Fruit fly (Drosophila melanogaster) ovary, adult (tissue): ENCODE measurements around the gene Pld3.

Experiments
- CG17801 ChIP-seq: fragments of 200-800 bp; optimal IDR thresholded peaks from 2 replicates; lab custom pipeline; 2019; ENCODE audit warnings: missing biosample characterization, mild to moderate bottlenecking, missing genetic modification characterization, moderate library complexity; ENCODE audit not compliant: partially characterized antibody

Pld3 gene

dm6 chr2L:21166422-21166821 is 7.8 kb downstream of the Pld3 start:
- peak; percentile 47 for TF ChIP-seq CG17801

DNA sequence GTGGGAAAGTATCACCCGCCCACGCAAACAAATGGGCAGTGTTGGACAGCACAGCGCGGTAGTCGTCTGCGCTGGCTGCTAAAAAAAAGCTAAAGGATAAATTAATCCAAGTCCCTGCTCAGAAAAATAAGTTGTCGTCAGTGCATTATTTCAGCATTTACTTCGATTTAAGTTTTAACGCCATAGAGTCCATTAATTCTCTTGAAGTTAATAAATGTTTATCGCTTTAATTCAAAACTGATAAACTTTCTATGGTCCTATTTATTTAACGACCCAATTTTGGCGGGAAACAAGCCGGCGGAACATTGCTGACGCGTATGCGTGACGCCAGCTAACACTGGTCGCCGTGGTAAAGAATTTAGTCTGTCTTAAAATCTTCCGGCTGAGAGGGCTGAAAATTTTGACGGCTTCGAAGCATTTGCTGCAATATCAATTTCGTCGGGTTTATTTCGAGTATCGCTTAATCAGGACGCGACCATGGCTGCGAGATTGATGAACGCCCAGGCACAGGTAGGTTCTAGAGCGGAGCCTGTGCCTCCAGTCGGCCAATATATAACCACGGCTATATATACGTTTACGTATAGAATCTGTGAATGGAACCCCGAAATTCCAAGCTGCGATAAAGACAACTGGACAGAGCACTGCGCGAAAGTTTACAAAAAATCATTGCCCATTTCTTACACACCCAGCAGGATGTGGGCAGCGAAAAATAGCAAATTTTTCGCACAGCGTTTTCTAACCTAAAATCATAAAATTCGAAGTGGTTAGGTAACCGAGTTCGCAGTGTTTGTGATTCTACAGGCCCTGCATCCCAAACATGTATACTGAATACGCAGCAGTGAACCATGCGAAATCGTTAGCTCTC is 9.9 kb downstream of the Pld3 start, which contains the start of the genes mAcon1, CG43345 and CG43346:
Gene mAcon1, plus strand, starts transcription at position 276 of the 865 bp plus-strand sequence.
Gene CG43345, minus strand, starts transcription at position 287 of the 865 bp plus-strand sequence.
Gene CG43346, minus strand, starts transcription at position 287 of the 865 bp plus-strand sequence.
- TF ChIP-seq CG17801: peak; percentile 71

- no peak for TF ChIP-seq CG17801
These were observed 10.5 kb downstream of the Pld3 start for dm6 chr2L:21169160-21169624.

- no peak for TF ChIP-seq CG17801
These were observed 11.2 kb downstream of the Pld3 start for dm6 chr2L:21169863-21170262.

- no peak for TF ChIP-seq CG17801
These were observed 14.3 kb downstream of the Pld3 start, which contains the start of gene CG31627 for dm6 chr2L:21172922-21173321. TSS of gene CG31627 (plus strand) at chr2L:21173222.

- TF ChIP-seq CG17801: no peak
These were observed 20.0 kb downstream of the Pld3 start for dm6 chr2L:21178436-21179216.

DNA sequence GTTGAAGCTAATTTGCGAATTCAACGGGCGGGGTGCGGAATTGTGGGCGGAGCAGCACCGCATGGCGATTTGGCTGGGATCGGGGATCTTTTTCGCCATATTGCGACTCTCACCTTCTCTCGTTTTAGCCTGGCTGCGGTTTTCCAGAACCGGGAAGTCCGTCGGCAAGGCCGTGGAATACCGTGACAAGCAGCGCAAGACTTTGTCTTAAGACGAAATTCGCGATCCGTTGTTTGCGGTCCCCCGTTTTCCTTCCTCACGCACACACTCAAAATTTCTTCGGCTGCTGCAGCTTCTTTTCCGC is 20.5 kb downstream of the Pld3 start:
- no peak for TF ChIP-seq CG17801

dm6 chr2L:21179615-21180031 is 21.0 kb downstream of the Pld3 start, which contains the start of the genes bur and Mcm10:
TSS of gene bur (minus strand) at chr2L:21179683.
TSS of gene Mcm10 (plus strand) at chr2L:21179933.
- TF ChIP-seq CG17801: no peak

- TF ChIP-seq CG17801: no peak
These were observed 29.1 kb downstream of the Pld3 start for dm6 chr2L:21187753-21188152.

DNA sequence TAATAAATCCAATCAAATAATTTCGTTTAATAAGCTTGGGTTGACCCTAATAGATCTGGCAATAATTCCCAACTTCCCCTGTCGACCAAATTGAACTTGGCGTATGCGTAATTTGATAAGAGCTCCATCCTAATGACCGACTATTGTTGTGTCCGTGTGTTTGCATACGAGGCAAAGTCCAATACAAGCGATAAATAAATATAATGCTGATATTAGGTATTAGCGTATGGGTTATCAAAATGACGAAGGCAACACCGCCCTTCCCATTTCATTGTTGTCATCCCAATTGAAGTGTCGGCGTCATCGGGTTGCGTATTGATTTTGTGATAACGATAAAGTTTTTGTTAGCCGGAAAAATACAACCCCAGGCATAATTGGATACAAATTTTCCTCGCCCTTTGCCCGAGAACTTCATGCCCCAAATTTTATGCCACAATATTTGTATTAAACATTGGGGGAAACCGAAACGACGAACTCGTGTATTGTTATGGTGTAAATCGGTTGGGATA is 30.7 kb downstream of the Pld3 start:
- TF ChIP-seq CG17801: no peak

DNA sequence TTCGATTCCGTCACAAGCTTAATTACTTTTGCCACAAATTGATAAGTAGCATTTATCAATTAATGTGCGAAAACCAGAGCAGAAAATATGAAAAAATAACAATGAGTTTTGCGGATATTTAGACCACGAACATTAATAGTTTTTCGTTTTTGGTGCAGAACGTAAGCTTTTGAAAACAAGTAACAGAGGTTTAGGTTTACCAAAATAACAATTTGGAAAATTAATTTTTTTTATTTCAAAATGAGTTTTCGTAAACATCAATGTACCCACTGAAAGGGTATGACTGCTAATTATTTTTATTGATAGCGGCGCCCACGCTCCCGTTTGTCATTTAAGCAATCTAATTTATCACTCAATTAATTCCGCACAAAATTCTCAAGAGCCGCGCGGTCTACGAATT is 36.7 kb downstream of the Pld3 start:
- TF ChIP-seq CG17801: no peak

dm6 chr2L:21196511-21196910 is 37.9 kb downstream of the Pld3 start:
- no peak for TF ChIP-seq CG17801

dm6 chr2L:21197178-21197577 is 38.5 kb downstream of the Pld3 start:
- TF ChIP-seq CG17801: no peak

dm6 chr2L:21198633-21199264 is 40.1 kb downstream of the Pld3 start, which contains the start of gene Ret:
TSS of gene Ret (minus strand) at chr2L:21198762.
- TF ChIP-seq CG17801: no peak

- no peak for TF ChIP-seq CG17801
These were observed 41.6 kb downstream of the Pld3 start, which contains the start of gene CG31624 for dm6 chr2L:21200275-21200674. TSS of gene CG31624 (minus strand) at chr2L:21200375.

- no peak for TF ChIP-seq CG17801
These were observed 44.1 kb downstream of the Pld3 start, which contains the start of gene CG31988 for dm6 chr2L:21202702-21203101. TSS of gene CG31988 (minus strand) at chr2L:21202802.
